Worm (Caenorhabditis elegans): Measurements from ENCODE around the gene bus-4.

The bus-4 gene

DNA sequence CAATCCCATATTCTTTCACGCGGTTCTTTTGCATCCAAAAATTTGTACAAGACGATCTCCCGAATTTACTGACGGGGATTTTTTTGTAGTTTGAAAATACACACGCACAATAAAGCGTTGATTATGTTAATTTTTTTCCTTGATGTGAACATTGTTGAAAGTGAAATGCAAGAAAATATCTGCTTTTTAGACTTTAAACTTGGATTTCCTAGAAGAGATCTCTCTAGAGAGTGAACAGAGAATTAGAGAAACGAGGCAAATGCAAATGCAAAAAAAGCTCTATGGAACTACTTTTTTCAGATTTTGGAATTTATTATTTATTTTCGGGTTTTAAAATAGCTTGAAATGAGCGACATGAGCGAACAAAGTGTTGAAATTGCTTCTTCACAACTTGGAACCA lies 23.0 kb upstream of the bus-4 start, which contains the start of gene F29B9.1:
TSS of gene F29B9.1 (plus strand) at position 301 of the 400 bp plus-strand sequence.
- peak; percentile 17 for TF ChIP-seq pha-4 (tag; optimal IDR thresholded peaks at IDR 0.05)
- no peak for TF ChIP-seq elt-3 (tag; optimal IDR thresholded peaks at IDR 0.05)

DNA sequence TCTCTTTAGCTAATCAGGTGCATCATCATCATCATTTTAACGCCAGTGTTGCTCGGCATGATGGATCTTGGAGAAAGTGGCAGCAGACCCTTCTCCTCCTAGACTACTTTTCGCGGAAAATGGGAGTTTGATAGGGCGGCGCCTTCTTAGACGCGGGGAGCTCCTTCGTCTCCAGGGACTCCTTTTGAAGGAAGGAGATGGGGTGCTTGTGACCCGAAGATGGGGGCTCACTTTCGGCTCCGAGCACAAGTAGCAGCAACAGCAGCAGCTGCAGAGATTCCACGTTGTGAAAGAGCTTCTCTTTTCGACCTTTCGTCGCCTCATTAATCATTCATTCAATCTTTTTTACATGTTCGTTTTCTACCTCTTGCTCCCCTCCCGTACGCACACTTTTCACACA lies 20.7 kb upstream of the bus-4 start:
- TF ChIP-seq nhr-77 (tag; optimal IDR thresholded peaks at IDR 0.05) = no peak
- no peak for TF ChIP-seq lsy-12 (tag; optimal IDR thresholded peaks at IDR 0.05)
- TF ChIP-seq lin-39 (tag; optimal IDR thresholded peaks at IDR 0.05) = peak; percentile 63
- TF ChIP-seq fkh-2 (tag; optimal IDR thresholded peaks at IDR 0.05) = no peak
- TF ChIP-seq fkh-10 (GFP tag; optimal IDR thresholded peaks at IDR 0.05) = no peak
- TF ChIP-seq nfya-1 (tag; optimal IDR thresholded peaks at IDR 0.05; ENCODE audit: insufficient read depth) = peak; percentile 4
- no peak for TF ChIP-seq nhr-12 (tag; optimal IDR thresholded peaks at IDR 0.05)
- TF ChIP-seq hmg-11 (tag; optimal IDR thresholded peaks at IDR 0.05) = peak; percentile 5
- TF ChIP-seq elt-2 (tag; optimal IDR thresholded peaks at IDR 0.05) = no peak
- no peak for TF ChIP-seq sea-2 (GFP tag; optimal IDR thresholded peaks at IDR 0.05)
- TF ChIP-seq nhr-28 (tag; optimal IDR thresholded peaks at IDR 0.05) = no peak
- no peak for TF ChIP-seq ceh-9 (tag; optimal IDR thresholded peaks at IDR 0.05)
- no peak for TF ChIP-seq ztf-11 (tag; optimal IDR thresholded peaks at IDR 0.05)
- TF ChIP-seq elt-1 (tag; optimal IDR thresholded peaks at IDR 0.05) = peak; percentile 40
- TF ChIP-seq unc-39 (tag; optimal IDR thresholded peaks at IDR 0.05) = no peak
- TF ChIP-seq nhr-23 (tag; optimal IDR thresholded peaks at IDR 0.05) = no peak

DNA sequence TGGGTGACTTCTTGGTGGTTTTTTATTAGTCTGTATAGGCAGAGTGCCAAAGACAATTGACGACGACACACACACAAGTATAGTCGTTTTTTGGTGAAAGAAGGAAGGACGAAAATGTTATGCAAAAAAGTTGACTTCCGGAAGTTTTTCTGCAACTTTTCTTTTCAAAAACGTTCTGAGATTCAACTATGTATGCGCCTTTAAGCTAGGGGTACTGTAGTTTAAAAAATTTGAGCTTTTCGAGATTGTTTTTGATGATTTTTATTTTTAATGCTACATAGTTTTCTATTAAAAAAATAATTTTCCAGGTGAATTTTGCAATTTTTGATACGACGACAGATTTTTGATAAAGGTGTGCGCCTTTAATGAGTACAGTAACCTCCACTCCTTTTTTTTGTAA lies 20.2 kb upstream of the bus-4 start:
- TF ChIP-seq pha-4 (tag; optimal IDR thresholded peaks at IDR 0.05) = no peak
- no peak for TF ChIP-seq sea-2 (GFP tag; optimal IDR thresholded peaks at IDR 0.05)
- no peak for TF ChIP-seq ceh-28 (tag; optimal IDR thresholded peaks at IDR 0.05)
- no peak for TF ChIP-seq lin-15B (tag; optimal IDR thresholded peaks at IDR 0.05)
- TF ChIP-seq lsy-12 (tag; optimal IDR thresholded peaks at IDR 0.05) = no peak
- no peak for TF ChIP-seq unc-62 (GFP tag; optimal IDR thresholded peaks at IDR 0.05)
- no peak for TF ChIP-seq nhr-12 (tag; optimal IDR thresholded peaks at IDR 0.05)
- no peak for TF ChIP-seq ztf-4 (tag; optimal IDR thresholded peaks at IDR 0.05)

- no peak for TF ChIP-seq eor-1 (tag; optimal IDR thresholded peaks at IDR 0.05)
- no peak for TF ChIP-seq nhr-23 (tag; optimal IDR thresholded peaks at IDR 0.05)
- no peak for TF ChIP-seq nhr-67 (tag; optimal IDR thresholded peaks at IDR 0.05)
- no peak for TF ChIP-seq lsy-12 (tag; optimal IDR thresholded peaks at IDR 0.05)
- TF ChIP-seq lin-15B (tag; optimal IDR thresholded peaks at IDR 0.05) = no peak
- no peak for TF ChIP-seq ztf-4 (tag; optimal IDR thresholded peaks at IDR 0.05)
- no peak for TF ChIP-seq daf-12 (tag; optimal IDR thresholded peaks at IDR 0.05)
- no peak for TF ChIP-seq jun-1 (tag; optimal IDR thresholded peaks at IDR 0.05)
- TF ChIP-seq fkh-10 (GFP tag; optimal IDR thresholded peaks at IDR 0.05) = no peak
- no peak for TF ChIP-seq mdl-1 (tag; optimal IDR thresholded peaks at IDR 0.05)
- TF ChIP-seq elt-3 (tag; optimal IDR thresholded peaks at IDR 0.05) = no peak
- TF ChIP-seq pha-4 (tag; optimal IDR thresholded peaks at IDR 0.05) = no peak
- no peak for TF ChIP-seq lin-39 (tag; optimal IDR thresholded peaks at IDR 0.05)
- TF ChIP-seq ceh-28 (tag; optimal IDR thresholded peaks at IDR 0.05) = no peak
- TF ChIP-seq pqm-1 (tag; optimal IDR thresholded peaks at IDR 0.05) = no peak
These were observed 18.8 kb upstream of the bus-4 start, which contains the start of gene F29B9.12 for ce11 chrIV:4669242-4669641. TSS of gene F29B9.12 (plus strand) at chrIV:4669542.

- TF ChIP-seq lsy-12 (tag; optimal IDR thresholded peaks at IDR 0.05) (no peak), mml-1 (tag; optimal IDR thresholded peaks at IDR 0.05) (no peak), elt-1 (tag; optimal IDR thresholded peaks at IDR 0.05) (no peak)
These were observed 14.7 kb upstream of the bus-4 start for ce11 chrIV:4673332-4673731.

- peak; percentile 26 for TF ChIP-seq pha-4 (tag; optimal IDR thresholded peaks at IDR 0.05)
- TF ChIP-seq sea-2 (GFP tag; optimal IDR thresholded peaks at IDR 0.05) = no peak
These were observed 13.7 kb upstream of the bus-4 start for ce11 chrIV:4674322-4674721.

- TF ChIP-seq nfya-1 (tag; optimal IDR thresholded peaks at IDR 0.05; ENCODE audit: insufficient read depth) (no peak), eor-1 (tag; optimal IDR thresholded peaks at IDR 0.05) (no peak), egl-5 (tag; optimal IDR thresholded peaks at IDR 0.05) (no peak)
These were observed 9.4 kb upstream of the bus-4 start, which contains the start of gene kin-36 for ce11 chrIV:4678718-4679117. TSS of gene kin-36 (plus strand) at chrIV:4679018.

Data from whole organism, L3 larva.